Fruit fly (Drosophila melanogaster): ENCODE measurements around the gene Chs2.
A peak's percentile ranks its signal among the peaks of the same experiment; 100 is the strongest.

Gene Chs2

dm6 chr3L:21972162-21973022 lies 10.2 kb downstream of the Chs2 start (continued):
- TF ChIP-seq CG11902 (GFP tag; optimal IDR thresholded peaks at IDR 0.05), result no peak
- no peak for TF ChIP-seq CG4318 (GFP tag; optimal IDR thresholded peaks at IDR 0.05)
- TF ChIP-seq Hr39 (GFP tag; optimal IDR thresholded peaks at IDR 0.05), result peak; percentile 51
- peak; percentile 24 for TF ChIP-seq achi (GFP tag; optimal IDR thresholded peaks at IDR 0.05)
- no peak for TF ChIP-seq CG7368 (GFP tag; optimal IDR thresholded peaks at IDR 0.05)
- peak; percentile 48 for TF ChIP-seq cyc (GFP tag; optimal IDR thresholded peaks at IDR 0.05)
- TF ChIP-seq CG9139 (GFP tag; optimal IDR thresholded peaks at IDR 0.05), result no peak
- TF ChIP-seq vri (GFP tag; optimal IDR thresholded peaks at IDR 0.05), result peak; percentile 93
- TF ChIP-seq CG16779 (tag; optimal IDR thresholded peaks at IDR 0.05), result no peak
- no peak for TF ChIP-seq CG8319 (GFP tag; optimal IDR thresholded peaks at IDR 0.05)
- peak; percentile 39 for TF ChIP-seq pdm3 (GFP tag; optimal IDR thresholded peaks at IDR 0.05)
- no peak for TF ChIP-seq Eip93F (GFP tag; optimal IDR thresholded peaks at IDR 0.05)
- peak; percentile 41 for TF ChIP-seq lz (GFP tag; optimal IDR thresholded peaks at IDR 0.05)
- no peak for TF ChIP-seq spab (GFP tag; optimal IDR thresholded peaks at IDR 0.05)
- TF ChIP-seq Lpt (GFP tag; optimal IDR thresholded peaks at IDR 0.05), result no peak
- TF ChIP-seq CG10631 (GFP tag; optimal IDR thresholded peaks at IDR 0.05), result peak; percentile 20
- no peak for TF ChIP-seq fkh (GFP tag; optimal IDR thresholded peaks at IDR 0.05)
- TF ChIP-seq Eip75B (GFP tag; optimal IDR thresholded peaks at IDR 0.05), result peak; percentile 19
- TF ChIP-seq CG31627 (GFP tag; optimal IDR thresholded peaks at IDR 0.05), result peak; percentile 24
- TF ChIP-seq OdsH (GFP tag; optimal IDR thresholded peaks at IDR 0.05), result peak; percentile 44
- TF ChIP-seq fd59A (GFP tag; optimal IDR thresholded peaks at IDR 0.05), result no peak
- peak; percentile 18 for TF ChIP-seq topi (GFP tag; optimal IDR thresholded peaks at IDR 0.05)
- TF ChIP-seq CG3032 (tag; optimal IDR thresholded peaks at IDR 0.05), result no peak
- TF ChIP-seq svp (GFP tag), result peak; percentile 73

dm6 chr3L:21973640-21974039 lies 11.4 kb downstream of the Chs2 start:
- TF ChIP-seq Sox14 (GFP tag; optimal IDR thresholded peaks at IDR 0.05), result no peak
- TF ChIP-seq svp (GFP tag), result peak; percentile 47
- peak; percentile 12 for TF ChIP-seq Eip78C (GFP tag)

- no peak for TF ChIP-seq Met (GFP tag; optimal IDR thresholded peaks at IDR 0.05)
- peak; percentile 11 for TF ChIP-seq Eip78C (GFP tag)
- TF ChIP-seq vri (GFP tag; optimal IDR thresholded peaks at IDR 0.05), result peak; percentile 74
- no peak for TF ChIP-seq CG8632 (GFP tag; optimal IDR thresholded peaks at IDR 0.05)
- TF ChIP-seq Sox102F (GFP tag; optimal IDR thresholded peaks at IDR 0.05), result no peak
- no peak for TF ChIP-seq Blimp-1 (GFP tag; optimal IDR thresholded peaks at IDR 0.05)
- no peak for TF ChIP-seq CG6854 (GFP tag; optimal IDR thresholded peaks at IDR 0.05)
- TF ChIP-seq CG10669 (GFP tag; optimal IDR thresholded peaks at IDR 0.05), result no peak
- peak; percentile 100 for TF ChIP-seq svp (GFP tag)
Observed at dm6 chr3L:21979789-21980188, 17.6 kb downstream of the Chs2 start.

dm6 chr3L:21984910-21985309 lies 22.7 kb downstream of the Chs2 start, which contains the start of gene Act79B:
TSS of gene Act79B (plus strand) at chr3L:21985210.
- TF ChIP-seq eg (GFP tag; IDR thresholded peaks at IDR 0.05), result no peak
- TF ChIP-seq svp (GFP tag), result peak; percentile 22

- TF ChIP-seq CG15336 (GFP tag; IDR thresholded peaks at IDR 0.05), result no peak
- TF ChIP-seq pdm3 (GFP tag; optimal IDR thresholded peaks at IDR 0.05), result no peak
Observed at dm6 chr3L:21994000-21994399, 31.8 kb downstream of the Chs2 start.

Data from whole organism, prepupa.